Fruit fly (Drosophila melanogaster) Kc167 (cell line): ENCODE results near the gene CG3610.

Source experiments
- h ChIP-seq: fragments of >200 bp; optimal IDR thresholded peaks from 3 replicates; lab custom pipeline; 2018; ENCODE audit warnings: missing external identifiers
- insv ChIP-seq: fragments of >200 bp; optimal IDR thresholded peaks from 3 replicates; lab custom pipeline; 2018; ENCODE audit warnings: missing external identifiers
- psq ChIP-seq: fragments of >200 bp; optimal IDR thresholded peaks from 2 replicates; lab custom pipeline; 2017; ENCODE audit warnings: missing external identifiers

- no peak for TF ChIP-seq h (lab: Kevin White, UChicago)
- TF ChIP-seq insv = no peak
- no peak for TF ChIP-seq psq (lab: Kevin White, UChicago)
Measured at dm6 chr3R:14822954-14823353, 21.9 kb upstream of the CG3610 start.
